Worm (Caenorhabditis elegans) whole organism, early embryonic: ENCODE measurements around the gene clh-3.

ENCODE experiments used
- aly-1 ChIP-seq: sonication (generic microtip); optimal IDR thresholded peaks from 2 replicates; lab custom pipeline; 2016; ENCODE audit warnings: missing genetic modification characterization, missing compliant biosample characterization
- ama-1 ChIP-seq: fragments of 150-350 bp; optimal IDR thresholded peaks from 2 replicates; lab custom pipeline; 2014
- ceh-13 ChIP-seq: fragments of 200-800 bp; sonication (Bioruptor generic); optimal IDR thresholded peaks from 2 replicates; lab custom pipeline; 2018; ENCODE audit warnings: mild to moderate bottlenecking, missing genetic modification characterization, missing compliant biosample characterization
- hmg-4 ChIP-seq: fragments of 200-800 bp; sonication (Bioruptor generic); optimal IDR thresholded peaks from 2 replicates; lab custom pipeline; 2018; ENCODE audit warnings: mild to moderate bottlenecking, missing genetic modification characterization, missing compliant biosample characterization
- pes-1 ChIP-seq: fragments of 200-800 bp; sonication (Bioruptor generic); IDR thresholded peaks from 2 replicates; pipeline ENCODE4 v1.3.6; 2022; ENCODE audit warnings: missing genetic modification reagents, missing genetic modification characterization, missing compliant biosample characterization
- sea-1 ChIP-seq: fragments of 200-800 bp; sonication (Bioruptor generic); conservative IDR thresholded peaks from 2 replicates; pipeline ENCODE4 v1.3.6; 2022; ENCODE audit warnings: missing genetic modification characterization, missing compliant biosample characterization
- tra-4 ChIP-seq: sonication (generic microtip); optimal IDR thresholded peaks from 2 replicates; lab custom pipeline; 2017; ENCODE audit warnings: missing genetic modification characterization, missing compliant biosample characterization

ce11 chrII:7174843-7175242 lies 50.9 kb downstream of the clh-3 start, which contains the start of gene glc-4:
- no peak for TF ChIP-seq hmg-4 (GFP tag; lab: Kevin White, UChicago)
- TF ChIP-seq sea-1 (GFP tag; lab: Robert Waterston, UW), result no peak
- no peak for TF ChIP-seq ceh-13
- no peak for TF ChIP-seq ama-1 (lab: Kevin White, UChicago)
- no peak for TF ChIP-seq pes-1 (GFP tag; lab: Robert Waterston, UW)
- TF ChIP-seq tra-4, result no peak
- no peak for TF ChIP-seq aly-1 (tag; lab: Kevin White, UChicago)
